Fruit fly (Drosophila melanogaster) whole organism, prepupa: ENCODE measurements around the gene CG4629.

Source experiments
- CG10631 ChIP-seq: fragments of 200-800 bp; sonication (Bioruptor generic); optimal IDR thresholded peaks from 2 replicates; lab custom pipeline; 2016; ENCODE audit warnings: missing biosample characterization, missing genetic modification characterization
- CG10669 ChIP-seq: fragments of 200-800 bp; sonication (Bioruptor generic); optimal IDR thresholded peaks from 3 replicates; lab custom pipeline; 2018; ENCODE audit warnings: missing biosample characterization, mild to moderate bottlenecking, missing genetic modification characterization, moderate library complexity
- CG11294 ChIP-seq: fragments of 200-800 bp; sonication (Bioruptor generic); IDR thresholded peaks from 2 replicates; pipeline ENCODE4 v1.3.6; 2022; ENCODE audit warnings: missing biosample characterization, missing genetic modification characterization
- CG11762 ChIP-seq: fragments of 200-800 bp; sonication (Bioruptor generic); optimal IDR thresholded peaks from 3 replicates; lab custom pipeline; 2016; ENCODE audit warnings: missing biosample characterization, missing genetic modification characterization; ENCODE audit not compliant: insufficient read depth
- CG11902 ChIP-seq: fragments of 200-800 bp; sonication (Bioruptor generic); optimal IDR thresholded peaks from 3 replicates; lab custom pipeline; 2016; ENCODE audit warnings: missing biosample characterization, missing genetic modification characterization
- CG15336 ChIP-seq: fragments of 200-800 bp; sonication (Bioruptor generic); IDR thresholded peaks from 2 replicates; pipeline ENCODE4 v1.3.6; 2022; ENCODE audit warnings: missing biosample characterization, missing genetic modification characterization
- CG1621 ChIP-seq: fragments of 200-800 bp; sonication (Bioruptor generic); optimal IDR thresholded peaks from 3 replicates; lab custom pipeline; 2018; ENCODE audit warnings: missing biosample characterization, mild to moderate bottlenecking, missing genetic modification characterization
- CG16779 ChIP-seq: fragments of 200-800 bp; sonication (Bioruptor generic); optimal IDR thresholded peaks from 3 replicates; lab custom pipeline; 2017; ENCODE audit warnings: missing biosample characterization, mild to moderate bottlenecking, missing genetic modification characterization
- CG31627 ChIP-seq: fragments of 200-800 bp; sonication (Bioruptor generic); optimal IDR thresholded peaks from 3 replicates; lab custom pipeline; 2016; ENCODE audit warnings: missing biosample characterization, missing genetic modification characterization
- CG32006 ChIP-seq: fragments of 200-800 bp; sonication (Bioruptor generic); optimal IDR thresholded peaks from 3 replicates; lab custom pipeline; 2017; ENCODE audit warnings: missing biosample characterization, mild to moderate bottlenecking, missing genetic modification characterization
- CG34406 ChIP-seq: fragments of 200-800 bp; sonication (Bioruptor generic); optimal IDR thresholded peaks from 3 replicates; lab custom pipeline; 2016; ENCODE audit warnings: missing biosample characterization, missing genetic modification characterization
- CG3919 ChIP-seq: fragments of 200-800 bp; sonication (Bioruptor generic); optimal IDR thresholded peaks from 3 replicates; lab custom pipeline; 2016; ENCODE audit warnings: missing biosample characterization, missing genetic modification characterization
- CG4318 ChIP-seq: fragments of 200-800 bp; sonication (Bioruptor generic); optimal IDR thresholded peaks from 3 replicates; lab custom pipeline; 2017; ENCODE audit warnings: missing biosample characterization, mild to moderate bottlenecking, missing genetic modification characterization
- CG6163 ChIP-seq: fragments of 200-800 bp; sonication (Bioruptor generic); IDR thresholded peaks from 3 replicates; pipeline ENCODE4 v1.3.6; 2022; ENCODE audit warnings: missing biosample characterization, missing genetic modification characterization
- CG6276 ChIP-seq: fragments of 200-800 bp; sonication (Bioruptor generic); optimal IDR thresholded peaks from 2 replicates; lab custom pipeline; 2017; ENCODE audit warnings: missing biosample characterization, mild to moderate bottlenecking, missing genetic modification characterization
- CG6808 ChIP-seq: fragments of 200-800 bp; sonication (Bioruptor generic); optimal IDR thresholded peaks from 3 replicates; lab custom pipeline; 2017; ENCODE audit warnings: missing biosample characterization, missing genetic modification characterization, mild to moderate bottlenecking, moderate library complexity, missing genetic modification reagents
- CG7368 ChIP-seq: fragments of 200-800 bp; sonication (Bioruptor generic); optimal IDR thresholded peaks from 3 replicates; lab custom pipeline; 2016; ENCODE audit warnings: missing biosample characterization, missing genetic modification characterization
- CG8119 ChIP-seq: fragments of 200-800 bp; sonication (Bioruptor generic); IDR thresholded peaks from 3 replicates; pipeline ENCODE4 v1.3.6; 2022; ENCODE audit warnings: missing biosample characterization, missing genetic modification characterization
- CG8319 ChIP-seq: fragments of 200-800 bp; sonication (Bioruptor generic); optimal IDR thresholded peaks from 3 replicates; lab custom pipeline; 2016; ENCODE audit warnings: missing biosample characterization, missing genetic modification characterization
- CG8632 ChIP-seq: fragments of 200-800 bp; sonication (Bioruptor generic); optimal IDR thresholded peaks from 3 replicates; lab custom pipeline; 2016; ENCODE audit warnings: missing biosample characterization, missing genetic modification characterization
- CG9139 ChIP-seq: fragments of 200-800 bp; sonication (Bioruptor generic); optimal IDR thresholded peaks from 3 replicates; lab custom pipeline; 2017; ENCODE audit warnings: missing biosample characterization, mild to moderate bottlenecking, missing genetic modification characterization
- Eip75B ChIP-seq: fragments of 200-800 bp; sonication (Bioruptor generic); optimal IDR thresholded peaks from 3 replicates; lab custom pipeline; 2016; ENCODE audit warnings: missing biosample characterization, missing genetic modification characterization
- Eip78C ChIP-seq: fragments of 200-800 bp; sonication (Bioruptor generic); peaks from one replicate; lab custom pipeline; 2016; ENCODE audit warnings: missing biosample characterization, missing genetic modification characterization
- Ets21C ChIP-seq: fragments of 200-800 bp; sonication (Bioruptor generic); optimal IDR thresholded peaks from 3 replicates; lab custom pipeline; 2016; ENCODE audit warnings: missing biosample characterization, missing genetic modification characterization
- Ets96B ChIP-seq: fragments of 200-800 bp; optimal IDR thresholded peaks from 2 replicates; lab custom pipeline; 2019; ENCODE audit warnings: missing biosample characterization, mild to moderate bottlenecking, missing genetic modification characterization, moderate library complexity
- Gug ChIP-seq: fragments of 200-800 bp; sonication (Bioruptor generic); IDR thresholded peaks from 2 replicates; pipeline ENCODE4 v1.3.6; 2022; ENCODE audit warnings: missing biosample characterization, missing genetic modification characterization
- Hr38 ChIP-seq: sonication (Bioruptor generic); optimal IDR thresholded peaks from 2 replicates; lab custom pipeline; 2016; ENCODE audit warnings: missing biosample characterization, missing genetic modification characterization
- Hr39 ChIP-seq: fragments of 200-800 bp; sonication (Bioruptor generic); optimal IDR thresholded peaks from 2 replicates; lab custom pipeline; 2016; ENCODE audit warnings: missing biosample characterization, missing genetic modification characterization
- Hr4 ChIP-seq: fragments of 200-800 bp; sonication (Bioruptor generic); optimal IDR thresholded peaks from 3 replicates; lab custom pipeline; 2016; ENCODE audit warnings: missing biosample characterization, missing genetic modification characterization
- Lpt ChIP-seq: fragments of 200-800 bp; sonication (Bioruptor generic); optimal IDR thresholded peaks from 3 replicates; lab custom pipeline; 2016; ENCODE audit warnings: missing biosample characterization, missing genetic modification characterization
- Met ChIP-seq: fragments of 200-800 bp; sonication (Bioruptor generic); optimal IDR thresholded peaks from 3 replicates; lab custom pipeline; 2016; ENCODE audit warnings: missing biosample characterization, missing genetic modification characterization
- OdsH ChIP-seq: fragments of 200-800 bp; sonication (Bioruptor generic); optimal IDR thresholded peaks from 3 replicates; lab custom pipeline; 2016; ENCODE audit warnings: missing biosample characterization, missing genetic modification characterization
- Smox ChIP-seq: fragments of 200-800 bp; sonication (Bioruptor generic); optimal IDR thresholded peaks from 3 replicates; lab custom pipeline; 2016; ENCODE audit warnings: missing biosample characterization, missing genetic modification characterization
- Sox14 ChIP-seq: fragments of 200-800 bp; sonication (Bioruptor generic); optimal IDR thresholded peaks from 3 replicates; lab custom pipeline; 2016; ENCODE audit warnings: missing biosample characterization, missing genetic modification characterization
- Sox15 ChIP-seq: fragments of 200-800 bp; sonication (Bioruptor generic); optimal IDR thresholded peaks from 3 replicates; lab custom pipeline; 2016; ENCODE audit warnings: missing biosample characterization, missing genetic modification characterization
- achi ChIP-seq: fragments of 200-800 bp; sonication (Bioruptor generic); optimal IDR thresholded peaks from 3 replicates; lab custom pipeline; 2016; ENCODE audit warnings: missing biosample characterization, missing genetic modification characterization
- acj6 ChIP-seq: fragments of 200-800 bp; sonication (Bioruptor generic); optimal IDR thresholded peaks from 3 replicates; lab custom pipeline; 2016; ENCODE audit warnings: missing biosample characterization, missing genetic modification characterization
- cyc ChIP-seq: fragments of 200-800 bp; sonication (Bioruptor generic); optimal IDR thresholded peaks from 3 replicates; lab custom pipeline; 2016; ENCODE audit warnings: missing biosample characterization, missing genetic modification characterization
- dac ChIP-seq: fragments of 200-800 bp; sonication (Bioruptor generic); optimal IDR thresholded peaks from 2 replicates; lab custom pipeline; 2017; ENCODE audit warnings: missing biosample characterization, mild to moderate bottlenecking, missing genetic modification characterization
- dsx ChIP-seq: fragments of 200-800 bp; optimal IDR thresholded peaks from 3 replicates; lab custom pipeline; 2019; ENCODE audit warnings: missing biosample characterization, mild to moderate bottlenecking, missing genetic modification characterization, moderate library complexity; ENCODE audit not compliant: poor library complexity, severe bottlenecking
- eg ChIP-seq: fragments of 200-800 bp; sonication (Bioruptor generic); IDR thresholded peaks from 3 replicates; pipeline ENCODE4 v1.3.6; 2022; ENCODE audit warnings: missing biosample characterization, missing genetic modification characterization
- esn ChIP-seq: fragments of 200-800 bp; sonication (Bioruptor generic); optimal IDR thresholded peaks from 2 replicates; lab custom pipeline; 2016; ENCODE audit warnings: missing biosample characterization, mild to moderate bottlenecking, missing genetic modification characterization, moderate library complexity
- fd59A ChIP-seq: fragments of 200-800 bp; sonication (Bioruptor generic); optimal IDR thresholded peaks from 2 replicates; lab custom pipeline; 2017; ENCODE audit warnings: missing biosample characterization, mild to moderate bottlenecking, missing genetic modification characterization, missing genetic modification reagents
- fd85E ChIP-seq: fragments of 200-800 bp; sonication (Bioruptor generic); optimal IDR thresholded peaks from 3 replicates; lab custom pipeline; 2016; ENCODE audit warnings: missing biosample characterization, missing genetic modification characterization
- fkh ChIP-seq: fragments of 200-800 bp; sonication (Bioruptor generic); optimal IDR thresholded peaks from 3 replicates; lab custom pipeline; 2017; ENCODE audit warnings: missing biosample characterization, mild to moderate bottlenecking, missing genetic modification characterization, moderate library complexity
- lz ChIP-seq: fragments of 200-800 bp; sonication (Bioruptor generic); optimal IDR thresholded peaks from 3 replicates; lab custom pipeline; 2016; ENCODE audit warnings: missing biosample characterization, missing genetic modification characterization
- net ChIP-seq: fragments of 200-800 bp; sonication (Bioruptor generic); optimal IDR thresholded peaks from 3 replicates; lab custom pipeline; 2016; ENCODE audit warnings: missing biosample characterization, missing genetic modification characterization
- pdm3 ChIP-seq: fragments of 200-800 bp; sonication (Bioruptor generic); optimal IDR thresholded peaks from 3 replicates; lab custom pipeline; 2016; ENCODE audit warnings: missing biosample characterization, missing genetic modification characterization
- salr ChIP-seq, 2 experiments: fragments of 200-800 bp; sonication (Bioruptor generic); optimal IDR thresholded peaks; 3 replicates each; lab custom pipeline; 2016 to 2018; ENCODE audit warnings: missing biosample characterization in 2 of 2, missing genetic modification characterization in 2 of 2, mild to moderate bottlenecking in 1 of 2
- spab ChIP-seq: fragments of 200-800 bp; sonication (Bioruptor generic); optimal IDR thresholded peaks from 2 replicates; lab custom pipeline; 2017; ENCODE audit warnings: missing biosample characterization, mild to moderate bottlenecking, missing genetic modification characterization, missing genetic modification reagents
- ss ChIP-seq, 2 experiments: fragments of 200-800 bp; sonication (Bioruptor generic); optimal IDR thresholded peaks; 2 replicates in 1 of 2; 3 replicates in 1 of 2; lab custom pipeline; 2017 to 2018; ENCODE audit warnings: mild to moderate bottlenecking in 2 of 2, missing biosample characterization in 2 of 2, missing genetic modification characterization in 2 of 2, moderate library complexity in 1 of 2
- svp ChIP-seq: fragments of 200-800 bp; sonication (Bioruptor generic); peaks from one replicate; lab custom pipeline; 2016; ENCODE audit warnings: missing biosample characterization, missing genetic modification characterization
- topi ChIP-seq: fragments of 200-800 bp; sonication (Bioruptor generic); optimal IDR thresholded peaks from 3 replicates; lab custom pipeline; 2016; ENCODE audit warnings: missing biosample characterization, missing genetic modification characterization

The CG4629 gene

DNA sequence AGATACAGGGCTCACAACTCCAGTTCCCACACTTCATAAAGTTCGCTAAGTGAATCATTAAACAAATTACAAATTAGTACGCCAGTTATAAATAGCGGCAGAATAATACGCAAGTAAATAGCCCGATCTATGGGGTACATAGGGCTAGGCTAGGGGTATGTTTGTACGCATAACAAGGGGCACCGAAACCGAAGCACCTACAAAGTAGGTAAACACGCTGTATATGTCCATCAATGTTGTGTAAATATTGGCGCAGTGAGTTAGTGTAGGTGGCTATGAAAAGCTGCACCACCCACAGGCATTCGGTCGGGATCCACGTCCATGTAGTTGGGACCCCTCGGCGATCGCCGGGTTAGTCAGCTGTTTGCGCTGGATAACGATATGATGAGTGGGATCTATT, 30.1 kb downstream of the CG4629 start:
- no peak for TF ChIP-seq cyc (GFP tag; lab: Kevin White, UChicago)
- peak; percentile 37 for TF ChIP-seq dsx (GFP tag; lab: Kevin White, UChicago)
- TF ChIP-seq CG6163 (GFP tag; lab: Robert Waterston, UW), result peak; percentile 81
- peak; percentile 73 for TF ChIP-seq CG10669 (GFP tag; lab: Kevin White, UChicago)
- TF ChIP-seq OdsH, result peak; percentile 73
- TF ChIP-seq Gug (GFP tag; lab: Robert Waterston, UW), result peak; percentile 68
- TF ChIP-seq fd59A, result peak; percentile 60
- TF ChIP-seq Eip75B (GFP tag; lab: Kevin White, UChicago), result peak; percentile 35
- TF ChIP-seq pdm3 (GFP tag; lab: Kevin White, UChicago), result peak; percentile 74
- TF ChIP-seq Sox14, result peak; percentile 3
- TF ChIP-seq achi (GFP tag; lab: Kevin White, UChicago), result peak; percentile 73
- peak; percentile 68 for TF ChIP-seq CG32006
- peak; percentile 43 for TF ChIP-seq Ets96B
- peak; percentile 18 for TF ChIP-seq CG4318 (GFP tag; lab: Kevin White, UChicago)
- TF ChIP-seq CG11294 (GFP tag; lab: Robert Waterston, UW), result peak; percentile 34; the same call in 1 of the 2 replicates
- TF ChIP-seq Hr38 (GFP tag; lab: Kevin White, UChicago), result peak; percentile 89
- TF ChIP-seq Eip78C (GFP tag; lab: Kevin White, UChicago), result peak; percentile 89
- no peak for TF ChIP-seq Hr39
- TF ChIP-seq CG7368 (GFP tag; lab: Kevin White, UChicago), result peak; percentile 70
- peak; percentile 15 for TF ChIP-seq dac (GFP tag; lab: Kevin White, UChicago)
- TF ChIP-seq CG8319 (GFP tag; lab: Kevin White, UChicago), result peak; percentile 3
- TF ChIP-seq svp (GFP tag; lab: Kevin White, UChicago), result no peak
- peak; percentile 78 for TF ChIP-seq eg (GFP tag; lab: Robert Waterston, UW)
- no peak for TF ChIP-seq Smox (GFP tag; lab: Kevin White, UChicago)
- TF ChIP-seq salr (GFP tag; optimal IDR thresholded peaks at IDR 0.05; lab: Kevin White, UChicago), result peak; percentile 66 to 67
- TF ChIP-seq CG3919 (GFP tag; lab: Kevin White, UChicago), result peak; percentile 73
- TF ChIP-seq CG6808 (GFP tag; lab: Kevin White, UChicago), result peak; percentile 64
- no peak for TF ChIP-seq esn
- no peak for TF ChIP-seq CG11902 (GFP tag; lab: Kevin White, UChicago)
- TF ChIP-seq CG1621 (tag; lab: Kevin White, UChicago), result peak; percentile 75
- TF ChIP-seq CG34406 (GFP tag; lab: Kevin White, UChicago), result peak; percentile 20
- TF ChIP-seq Hr4 (GFP tag; lab: Kevin White, UChicago), result peak; percentile 35
- no peak for TF ChIP-seq Ets21C
- no peak for TF ChIP-seq topi
- TF ChIP-seq acj6 (GFP tag; lab: Kevin White, UChicago), result peak; percentile 69
- peak; percentile 60 for TF ChIP-seq Lpt (GFP tag; lab: Kevin White, UChicago)
- no peak for TF ChIP-seq CG31627
- no peak for TF ChIP-seq fd85E (GFP tag; lab: Kevin White, UChicago)
- no peak for TF ChIP-seq CG16779 (tag; lab: Kevin White, UChicago)
- TF ChIP-seq ss (GFP tag; optimal IDR thresholded peaks at IDR 0.05; lab: Kevin White, UChicago), result peak; percentile 26 to 61
- no peak for TF ChIP-seq Sox15 (GFP tag; lab: Kevin White, UChicago)
- no peak for TF ChIP-seq Met
- peak; percentile 54 for TF ChIP-seq CG6276 (GFP tag; lab: Kevin White, UChicago)
- peak; percentile 56 for TF ChIP-seq CG8632
- peak; percentile 61 for TF ChIP-seq CG11762
- peak; percentile 80 for TF ChIP-seq net
- peak; percentile 70; the same call in 2 of the 3 replicates for TF ChIP-seq CG8119 (GFP tag; lab: Robert Waterston, UW)
- peak; percentile 77 for TF ChIP-seq spab (GFP tag; lab: Kevin White, UChicago)
- peak; percentile 84 for TF ChIP-seq CG10631 (GFP tag; lab: Kevin White, UChicago)
- no peak for TF ChIP-seq lz (GFP tag; lab: Kevin White, UChicago)
- peak; percentile 51 for TF ChIP-seq CG9139 (GFP tag; lab: Kevin White, UChicago)
- peak; percentile 36; the same call in 1 of the 2 replicates for TF ChIP-seq CG15336
- peak; percentile 100 for TF ChIP-seq fkh
